Fruit fly (Drosophila melanogaster): ENCODE measurements around the gene CG15742.

dm6 chrX:13258048-13258756 lies at the start of gene CG15742, which contains the start of gene mew:
- TF ChIP-seq Myc (optimal IDR thresholded peaks at IDR 0.05) (no peak), insv (optimal IDR thresholded peaks at IDR 0.05) (no peak), Sin3A (optimal IDR thresholded peaks at IDR 0.05) (no peak)
